Worm (Caenorhabditis elegans) whole organism, early embryonic: ENCODE measurements around the gene aff-1.
A peak's percentile ranks its signal among the peaks of the same experiment; 100 is the strongest.

Source experiments
- B0310.2 ChIP-seq: sonication (generic microtip); optimal IDR thresholded peaks from 2 replicates; lab custom pipeline; 2016; ENCODE audit warnings: mild to moderate bottlenecking, missing genetic modification characterization, missing compliant biosample characterization
- F13C5.2 ChIP-seq: sonication (generic microtip); optimal IDR thresholded peaks from 2 replicates; lab custom pipeline; 2017; ENCODE audit warnings: mild to moderate bottlenecking, missing genetic modification characterization, inconsistent platforms, missing compliant biosample characterization
- aly-1 ChIP-seq: sonication (generic microtip); optimal IDR thresholded peaks from 2 replicates; lab custom pipeline; 2016; ENCODE audit warnings: missing genetic modification characterization, missing compliant biosample characterization
- ama-1 ChIP-seq: fragments of 150-350 bp; optimal IDR thresholded peaks from 2 replicates; lab custom pipeline; 2014
- ceh-13 ChIP-seq: fragments of 200-800 bp; sonication (Bioruptor generic); optimal IDR thresholded peaks from 2 replicates; lab custom pipeline; 2018; ENCODE audit warnings: mild to moderate bottlenecking, missing genetic modification characterization, missing compliant biosample characterization
- ceh-36 ChIP-seq: sonication (generic microtip); optimal IDR thresholded peaks from 2 replicates; lab custom pipeline; 2016; ENCODE audit warnings: missing genetic modification characterization, inconsistent platforms, missing compliant biosample characterization
- ets-7 ChIP-seq: sonication (generic microtip); optimal IDR thresholded peaks from 2 replicates; lab custom pipeline; 2016; ENCODE audit warnings: missing genotype, missing genetic modification characterization, missing compliant biosample characterization
- flt-1 ChIP-seq: fragments of 200-800 bp; sonication (Bioruptor generic); IDR thresholded peaks from 2 replicates; pipeline ENCODE4 v1.3.6; 2022; ENCODE audit warnings: missing genetic modification characterization, missing compliant biosample characterization
- hmbx-1 ChIP-seq: sonication (generic microtip); optimal IDR thresholded peaks from 2 replicates; lab custom pipeline; 2016; ENCODE audit warnings: mild to moderate bottlenecking, missing genetic modification characterization, missing compliant biosample characterization
- hmg-4 ChIP-seq: fragments of 200-800 bp; sonication (Bioruptor generic); optimal IDR thresholded peaks from 2 replicates; lab custom pipeline; 2018; ENCODE audit warnings: mild to moderate bottlenecking, missing genetic modification characterization, missing compliant biosample characterization
- hnd-1 ChIP-seq: sonication (generic microtip); optimal IDR thresholded peaks from 2 replicates; lab custom pipeline; 2016; ENCODE audit warnings: missing genetic modification characterization, missing compliant biosample characterization
- pes-1 ChIP-seq: fragments of 200-800 bp; sonication (Bioruptor generic); IDR thresholded peaks from 2 replicates; pipeline ENCODE4 v1.3.6; 2022; ENCODE audit warnings: missing genetic modification reagents, missing genetic modification characterization, missing compliant biosample characterization
- scrt-1 ChIP-seq: fragments of 200-800 bp; sonication (Bioruptor generic); IDR thresholded peaks from 2 replicates; pipeline ENCODE4 v1.3.6; 2022; ENCODE audit warnings: missing genetic modification characterization, missing compliant biosample characterization
- sea-1 ChIP-seq: fragments of 200-800 bp; sonication (Bioruptor generic); conservative IDR thresholded peaks from 2 replicates; pipeline ENCODE4 v1.3.6; 2022; ENCODE audit warnings: missing genetic modification characterization, missing compliant biosample characterization
- tbx-11 ChIP-seq: fragments of 200-800 bp; sonication (Bioruptor generic); IDR thresholded peaks from 2 replicates; pipeline ENCODE4 v1.3.6; 2022; ENCODE audit warnings: missing genetic modification characterization, missing compliant biosample characterization
- tbx-37 ChIP-seq: fragments of 200-800 bp; sonication (Bioruptor generic); conservative IDR thresholded peaks from 2 replicates; pipeline ENCODE4 v1.3.6; 2022; ENCODE audit warnings: missing genetic modification reagents, missing genetic modification characterization, missing compliant biosample characterization
- tra-4 ChIP-seq: sonication (generic microtip); optimal IDR thresholded peaks from 2 replicates; lab custom pipeline; 2017; ENCODE audit warnings: missing genetic modification characterization, missing compliant biosample characterization

The aff-1 gene

ce11 chrII:6858201-6858600, 5.4 kb downstream of the aff-1 start, which contains the start of gene dnj-5:
dnj-5 (minus strand) TSS chrII:6858301.
- TF ChIP-seq ceh-36 (tag; lab: Kevin White, UChicago) (no peak), ets-7 (tag; lab: Kevin White, UChicago) (no peak)

ce11 chrII:6853059-6853466, 10.5 kb downstream of the aff-1 start:
- peak; percentile 90 for TF ChIP-seq aly-1 (tag; lab: Kevin White, UChicago)
- peak; percentile 95 for TF ChIP-seq pes-1 (GFP tag; lab: Robert Waterston, UW)
- peak; percentile 84 for TF ChIP-seq ceh-13 (GFP tag; lab: Kevin White, UChicago)
- peak; percentile 78 for TF ChIP-seq hnd-1 (tag; lab: Kevin White, UChicago)
- TF ChIP-seq hmg-4, result peak; percentile 96
- TF ChIP-seq ets-7 (tag; lab: Kevin White, UChicago), result peak; percentile 84
- TF ChIP-seq tra-4 (tag; lab: Kevin White, UChicago), result peak; percentile 89
- peak; percentile 83 for TF ChIP-seq hmbx-1 (tag; lab: Kevin White, UChicago)
- peak; percentile 86 for TF ChIP-seq tbx-11 (GFP tag; lab: Robert Waterston, UW)
- peak; percentile 88 for TF ChIP-seq tbx-37
- peak; percentile 85 for TF ChIP-seq ama-1 (lab: Kevin White, UChicago)
- peak; percentile 98 for TF ChIP-seq F13C5.2 (tag; lab: Kevin White, UChicago)
- TF ChIP-seq flt-1 (GFP tag; lab: Robert Waterston, UW), result peak; percentile 94
- peak; percentile 89 for TF ChIP-seq B0310.2 (tag; lab: Kevin White, UChicago)
- peak; percentile 92 for TF ChIP-seq scrt-1 (GFP tag; lab: Robert Waterston, UW)
- TF ChIP-seq ceh-36 (tag; lab: Kevin White, UChicago), result peak; percentile 98
- peak; percentile 88 for TF ChIP-seq sea-1

ce11 chrII:6851938-6852337, 11.6 kb downstream of the aff-1 start, which contains the start of gene C04A2.15:
C04A2.15 (plus strand) TSS chrII:6852236.
- TF ChIP-seq tbx-37 (no peak), scrt-1 (GFP tag; lab: Robert Waterston, UW) (no peak), B0310.2 (tag; lab: Kevin White, UChicago) (no peak), F13C5.2 (tag; lab: Kevin White, UChicago) (no peak), sea-1 (no peak), hnd-1 (tag; lab: Kevin White, UChicago) (no peak), ceh-36 (tag; lab: Kevin White, UChicago) (no peak), pes-1 (GFP tag; lab: Robert Waterston, UW) (no peak), ets-7 (tag; lab: Kevin White, UChicago) (no peak), hmbx-1 (tag; lab: Kevin White, UChicago) (no peak), tra-4 (tag; lab: Kevin White, UChicago) (no peak), tbx-11 (GFP tag; lab: Robert Waterston, UW) (no peak), aly-1 (tag; lab: Kevin White, UChicago) (no peak), ceh-13 (GFP tag; lab: Kevin White, UChicago) (no peak)

- TF ChIP-seq sea-1 (no peak), ama-1 (lab: Kevin White, UChicago) (no peak), F13C5.2 (tag; lab: Kevin White, UChicago) (no peak), tbx-11 (GFP tag; lab: Robert Waterston, UW) (no peak), hnd-1 (tag; lab: Kevin White, UChicago) (no peak), tbx-37 (no peak)
These were observed 14.2 kb downstream of the aff-1 start for ce11 chrII:6849308-6849707.

- TF ChIP-seq ceh-13 (GFP tag; lab: Kevin White, UChicago) (no peak), ama-1 (lab: Kevin White, UChicago) (peak; percentile 51)
These were observed 15.6 kb downstream of the aff-1 start, which contains the start of gene tbc-6 for ce11 chrII:6847917-6848379. tbc-6 (plus strand) TSS chrII:6848124.

ce11 chrII:6846723-6847122, 16.8 kb downstream of the aff-1 start:
- no peak for TF ChIP-seq hnd-1 (tag; lab: Kevin White, UChicago)
- TF ChIP-seq hmbx-1 (tag; lab: Kevin White, UChicago), result no peak
- TF ChIP-seq hmg-4, result no peak
- TF ChIP-seq ceh-36 (tag; lab: Kevin White, UChicago), result peak; percentile 1
- TF ChIP-seq ama-1 (lab: Kevin White, UChicago), result no peak
- TF ChIP-seq tra-4 (tag; lab: Kevin White, UChicago), result no peak
- 0 out of 2 replicates have a peak, but pooled peaks have one; percentile 26 for TF ChIP-seq sea-1

- TF ChIP-seq scrt-1 (GFP tag; lab: Robert Waterston, UW), result 0 out of 2 replicates have a peak, but pooled peaks have one; percentile 8
- no peak for TF ChIP-seq ceh-36 (tag; lab: Kevin White, UChicago)
These were observed 18.5 kb downstream of the aff-1 start for ce11 chrII:6845006-6845459.

- TF ChIP-seq aly-1 (tag; lab: Kevin White, UChicago), result no peak
- TF ChIP-seq ets-7 (tag; lab: Kevin White, UChicago), result peak; percentile 71
- peak; percentile 89 for TF ChIP-seq ceh-36 (tag; lab: Kevin White, UChicago)
These were observed 19.1 kb downstream of the aff-1 start for ce11 chrII:6844227-6845005.
